Worm (Caenorhabditis elegans) whole organism, L4/young adult: ENCODE measurements around the gene puf-6.
"Not testable (repeated sequence)": the region's sequence is repeated elsewhere in the genome, so short reads cannot be mapped to it uniquely, and the experiment has no call there.

Experiments used
- W03F9.2 ChIP-seq: fragments of 150-350 bp; optimal IDR thresholded peaks from 2 replicates; lab custom pipeline; 2014; ENCODE audit warnings: missing biosample characterization, missing genetic modification characterization
- dao-5 ChIP-seq: sonication (generic microtip); optimal IDR thresholded peaks from 2 replicates; lab custom pipeline; 2016; ENCODE audit warnings: missing genotype, missing genetic modification characterization, moderate library complexity, missing compliant biosample characterization
- him-1 ChIP-seq: sonication (generic microtip); optimal IDR thresholded peaks from 2 replicates; lab custom pipeline; 2016; ENCODE audit warnings: missing genotype, missing genetic modification reagents, missing genetic modification characterization, missing compliant biosample characterization

puf-6 gene

DNA sequence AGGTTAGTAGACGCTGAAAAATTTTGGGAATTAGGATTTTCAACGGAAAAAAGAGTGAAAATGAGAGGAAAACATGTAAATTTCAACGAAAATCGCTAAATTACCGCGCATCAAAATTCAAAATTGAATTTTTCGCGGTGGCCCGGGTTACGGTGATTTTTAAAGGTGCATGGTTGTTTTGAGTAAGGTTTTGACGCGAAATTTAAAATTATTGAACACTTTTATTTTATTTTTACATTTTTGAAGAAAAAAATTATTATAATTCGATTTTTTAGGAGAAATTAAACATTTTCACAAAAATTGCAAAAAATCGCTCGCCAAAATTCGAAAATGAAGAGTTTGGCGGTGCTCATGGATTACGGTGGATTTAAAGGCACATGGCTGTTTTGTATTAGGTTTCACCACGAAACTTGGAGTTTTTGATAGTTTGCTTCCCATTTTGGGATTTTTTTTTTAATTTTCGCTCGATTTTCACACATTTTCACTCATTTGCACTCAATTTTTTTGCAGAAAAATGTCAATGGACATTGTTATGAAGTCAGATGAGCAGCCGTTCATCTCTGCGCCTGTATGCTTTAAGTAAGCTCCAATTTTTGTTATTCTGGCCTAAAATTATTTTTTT is at the start of gene puf-6:
Gene puf-6, minus strand, starts transcription at position 13 of the 622 bp plus-strand sequence.
- not testable (repeated sequence) for TF ChIP-seq W03F9.2, dao-5, him-1 (tag; lab: Kevin White, UChicago)

DNA sequence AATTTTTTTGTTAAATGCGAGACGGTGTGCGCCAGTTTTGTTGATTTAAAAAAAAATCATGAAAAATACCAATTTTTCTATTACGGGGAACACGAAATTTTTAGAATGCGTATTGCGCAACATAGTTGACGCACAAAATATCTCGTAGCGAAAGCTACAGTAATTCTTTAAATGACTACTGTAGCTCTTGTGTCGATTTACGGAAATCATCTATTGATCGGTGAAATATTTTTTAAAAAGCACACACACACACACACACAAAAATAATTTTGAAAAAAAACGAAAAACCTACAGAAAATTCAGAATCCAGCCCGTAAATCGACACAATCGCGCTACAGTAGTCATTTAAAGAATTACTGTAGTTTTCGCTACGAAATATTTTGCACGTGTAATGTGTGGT is 48.6 kb upstream of the puf-6 start:
- TF ChIP-seq dao-5 (tag; lab: Kevin White, UChicago): no peak
- no peak for TF ChIP-seq W03F9.2 (tag; lab: Kevin White, UChicago)
- TF ChIP-seq him-1 (tag; lab: Kevin White, UChicago): no peak

DNA sequence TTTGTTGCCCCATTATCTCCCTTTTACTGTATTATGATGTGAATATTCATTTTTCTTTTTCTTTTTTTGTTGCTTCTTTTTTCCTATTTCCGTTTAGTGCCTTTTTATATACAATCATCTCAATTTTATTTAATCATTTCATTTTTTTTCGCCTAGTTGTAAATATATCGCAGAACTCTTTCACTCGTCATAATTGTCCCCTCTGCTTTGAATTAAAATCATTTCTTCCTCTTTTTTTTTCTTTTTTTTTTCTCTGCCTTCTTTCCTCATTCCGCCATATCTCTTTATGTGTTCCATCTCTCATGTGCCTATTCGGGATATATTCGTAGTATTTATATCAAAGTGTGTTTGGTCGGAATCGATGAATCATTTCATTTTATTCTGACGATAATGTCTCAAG is 47.9 kb upstream of the puf-6 start, which contains the start of gene Y81G3A.4:
Gene Y81G3A.4, plus strand, starts transcription at position 301 of the 400 bp plus-strand sequence.
- TF ChIP-seq W03F9.2 (tag; lab: Kevin White, UChicago): no peak
- TF ChIP-seq him-1 (tag; lab: Kevin White, UChicago): no peak
- no peak for TF ChIP-seq dao-5 (tag; lab: Kevin White, UChicago)

DNA sequence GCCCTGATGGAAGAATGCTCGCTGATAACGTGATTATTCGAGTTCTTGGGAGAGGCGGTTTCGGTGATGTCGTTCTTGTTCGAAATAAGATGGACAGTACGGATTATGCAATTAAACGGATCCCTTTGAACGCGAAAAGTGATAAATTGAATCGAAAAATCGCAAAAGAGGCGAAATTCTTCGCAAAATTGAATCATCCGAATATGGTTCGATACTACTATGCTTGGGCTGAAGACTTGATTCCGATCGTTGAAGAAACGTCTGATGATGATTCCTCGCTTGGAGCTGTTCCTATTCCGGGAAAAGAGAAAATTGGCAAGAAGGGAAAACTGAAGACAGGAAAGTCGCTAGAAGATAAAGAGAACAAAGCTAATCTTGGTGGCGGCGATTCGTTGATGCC is 42.7 kb upstream of the puf-6 start:
- TF ChIP-seq him-1 (tag; lab: Kevin White, UChicago) (no peak), W03F9.2 (tag; lab: Kevin White, UChicago) (no peak), dao-5 (tag; lab: Kevin White, UChicago) (no peak)

DNA sequence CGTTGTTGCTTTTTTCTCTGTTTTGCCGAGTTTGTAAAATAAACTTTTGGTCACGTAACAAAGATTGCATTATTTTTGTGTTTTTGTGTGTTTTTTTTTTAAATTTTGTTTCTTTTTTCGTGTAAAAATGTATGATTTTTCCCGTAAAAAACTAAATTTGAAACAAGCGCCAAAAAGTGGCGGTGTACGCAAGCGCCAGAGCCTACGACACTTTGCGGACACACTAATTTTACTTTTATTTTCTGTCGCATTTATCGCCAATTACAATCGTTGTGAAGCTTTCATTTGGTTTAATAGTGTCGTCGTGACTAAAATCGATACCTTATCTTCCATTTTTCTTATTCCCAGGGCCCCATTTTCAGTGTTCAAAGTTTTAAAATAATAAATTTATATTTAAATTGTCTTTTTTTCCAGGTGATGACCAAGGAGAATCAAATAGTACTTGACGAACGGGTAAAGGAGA is 40.5 kb upstream of the puf-6 start, which contains the start of the genes Y81G3A.1 and gcn-2:
Gene Y81G3A.1, minus strand, starts transcription at position 175 of the 463 bp plus-strand sequence.
Gene gcn-2, plus strand, starts transcription at position 413 of the 463 bp plus-strand sequence.
- TF ChIP-seq W03F9.2 (tag; lab: Kevin White, UChicago) (no peak), dao-5 (tag; lab: Kevin White, UChicago) (no peak), him-1 (tag; lab: Kevin White, UChicago) (no peak)

DNA sequence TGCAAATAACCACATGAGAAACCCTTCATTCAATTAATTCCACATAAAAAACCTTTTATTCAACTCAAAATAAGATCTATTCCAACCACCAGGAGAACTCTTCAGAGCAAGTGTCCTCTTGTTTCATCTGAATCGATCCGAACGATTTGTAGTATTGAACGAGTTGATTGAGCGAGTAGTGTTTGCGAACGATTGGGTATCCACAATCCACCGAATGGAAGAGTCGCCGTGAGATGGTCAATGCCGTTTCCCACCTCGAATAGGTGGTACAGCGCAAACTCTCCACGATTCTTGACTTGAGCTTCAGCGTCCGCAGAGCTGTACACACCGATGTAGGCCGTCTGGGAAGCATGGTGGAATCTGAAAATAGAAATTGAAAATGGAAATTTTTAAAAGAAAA is 39.2 kb upstream of the puf-6 start, which contains the start of gene Y81G3A.6:
Gene Y81G3A.6, minus strand, starts transcription at position 101 of the 400 bp plus-strand sequence.
- not testable (repeated sequence) for TF ChIP-seq dao-5, him-1, W03F9.2 (tag; lab: Kevin White, UChicago)

DNA sequence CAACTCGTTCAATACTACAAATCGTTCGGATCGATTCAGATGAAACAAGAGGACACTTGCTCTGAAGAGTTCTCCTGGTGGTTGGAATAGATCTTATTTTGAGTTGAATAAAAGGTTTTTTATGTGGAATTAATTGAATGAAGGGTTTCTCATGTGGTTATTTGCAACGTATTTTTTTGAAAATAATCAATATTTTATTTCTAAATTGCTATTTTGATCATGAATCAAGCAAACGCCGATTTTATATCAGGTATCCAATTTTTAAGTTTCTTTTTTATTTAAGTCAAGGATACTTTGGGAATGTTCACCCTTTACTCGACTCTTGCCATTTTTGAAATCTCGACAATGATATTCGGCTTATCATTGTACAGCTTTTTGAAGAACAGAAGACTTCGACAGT is 37.4 kb upstream of the puf-6 start, which contains the start of gene Y81G3A.2:
Gene Y81G3A.2, plus strand, starts transcription at position 301 of the 400 bp plus-strand sequence.
- not testable (repeated sequence) for TF ChIP-seq dao-5, W03F9.2, him-1 (tag; lab: Kevin White, UChicago)

DNA sequence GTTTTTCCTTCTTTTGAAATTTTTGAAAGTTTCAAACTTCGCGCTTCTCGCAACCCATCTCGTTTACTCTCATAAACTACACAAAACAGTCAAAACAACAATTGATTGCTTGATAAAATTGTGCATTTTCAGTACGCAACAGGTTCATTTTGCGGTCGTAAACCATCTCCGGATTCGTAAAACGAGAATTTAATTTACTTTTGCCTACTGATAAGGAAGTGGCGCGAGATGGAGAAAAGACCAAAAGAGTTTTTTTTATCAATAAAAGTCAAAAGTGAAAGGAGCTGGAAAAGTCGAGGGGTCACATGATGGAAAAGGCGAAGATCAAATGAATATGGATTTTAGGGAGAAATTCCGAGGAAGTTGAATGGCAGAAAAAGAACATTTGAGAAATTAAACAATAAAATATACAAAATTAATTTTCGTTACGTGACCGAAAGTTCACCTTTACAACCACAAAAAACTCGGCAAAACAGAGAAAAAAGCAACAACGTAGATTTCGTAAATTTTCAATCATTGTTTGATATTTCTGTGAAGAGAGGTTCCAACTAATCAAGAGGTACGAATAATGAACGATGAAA is 35.7 kb upstream of the puf-6 start, which contains the start of gene F42G4.6:
Gene F42G4.6, plus strand, starts transcription at position 531 of the 581 bp plus-strand sequence.
- TF ChIP-seq him-1 (tag; lab: Kevin White, UChicago) (no peak), W03F9.2 (tag; lab: Kevin White, UChicago) (no peak), dao-5 (tag; lab: Kevin White, UChicago) (no peak)

DNA sequence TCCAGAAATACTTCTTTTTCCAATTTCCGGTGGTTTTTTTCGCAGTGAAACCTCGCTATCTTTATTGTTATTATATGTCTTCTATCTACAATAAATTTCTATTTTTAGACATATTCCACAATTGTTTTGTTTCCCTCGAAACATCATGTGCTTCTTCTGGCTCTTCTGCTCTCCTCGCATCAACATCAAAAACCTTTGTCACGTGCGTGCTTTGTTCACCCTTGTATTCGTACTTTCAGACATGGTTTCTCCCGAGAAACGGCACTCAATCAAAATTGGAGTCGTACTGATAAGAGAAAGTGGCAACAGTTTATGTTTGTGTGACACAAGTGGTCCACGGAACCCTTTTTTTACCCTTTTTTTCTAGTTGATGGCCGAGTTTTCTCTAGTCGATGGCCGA is 34.5 kb upstream of the puf-6 start:
- TF ChIP-seq W03F9.2 (tag; lab: Kevin White, UChicago) (no peak), dao-5 (tag; lab: Kevin White, UChicago) (no peak), him-1 (tag; lab: Kevin White, UChicago) (no peak)

DNA sequence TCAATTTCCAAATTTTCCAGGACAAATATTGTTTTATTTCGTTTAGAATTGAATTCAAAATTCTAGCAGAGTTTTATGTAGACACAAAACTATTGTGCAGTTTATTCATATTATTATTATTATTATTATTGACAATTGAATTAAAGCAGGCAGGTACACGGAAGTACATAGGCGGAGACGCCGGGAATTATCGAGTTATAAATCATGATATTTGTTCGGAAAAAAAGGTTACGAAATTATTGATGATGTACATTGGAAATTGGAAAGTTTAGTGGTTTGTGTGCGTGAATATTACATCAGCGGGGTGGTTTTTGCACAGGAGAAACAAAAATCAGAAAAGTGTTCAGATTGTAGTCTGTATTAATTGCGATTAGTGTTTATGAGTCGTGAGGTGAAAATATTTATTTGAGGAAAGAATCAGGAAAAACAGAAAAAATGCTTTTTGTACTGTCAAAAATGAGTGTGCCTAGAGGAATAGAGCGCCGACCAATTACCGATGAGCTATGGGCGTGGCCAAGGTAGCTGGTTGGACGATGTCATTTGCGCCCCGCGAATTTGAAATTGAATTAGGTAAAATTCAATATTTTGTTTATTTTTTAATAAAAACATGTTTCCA is 33.2 kb upstream of the puf-6 start:
- TF ChIP-seq dao-5 (tag; lab: Kevin White, UChicago) (no peak), him-1 (tag; lab: Kevin White, UChicago) (no peak), W03F9.2 (tag; lab: Kevin White, UChicago) (no peak)

DNA sequence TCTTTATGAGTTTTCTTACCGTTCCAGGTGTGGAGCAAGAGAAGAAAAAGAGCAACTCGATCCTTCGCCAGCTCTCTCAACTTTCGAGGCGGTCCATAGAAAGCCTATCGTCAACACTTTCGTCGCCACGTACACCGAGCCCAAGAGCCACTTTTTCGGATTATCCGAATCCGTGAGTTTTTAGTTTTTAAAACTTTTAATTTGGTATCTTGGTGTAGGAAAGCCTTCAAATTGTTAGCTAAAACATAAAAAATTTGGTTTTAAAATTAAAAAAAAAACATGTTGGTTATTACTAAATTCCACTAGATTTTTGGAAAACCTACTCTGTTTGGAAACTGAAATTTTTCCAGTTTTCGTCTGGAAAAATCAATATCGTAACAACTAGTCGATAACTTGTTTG is 30.5 kb upstream of the puf-6 start:
- TF ChIP-seq W03F9.2 (tag; lab: Kevin White, UChicago): no peak
- no peak for TF ChIP-seq dao-5 (tag; lab: Kevin White, UChicago)
- no peak for TF ChIP-seq him-1 (tag; lab: Kevin White, UChicago)

DNA sequence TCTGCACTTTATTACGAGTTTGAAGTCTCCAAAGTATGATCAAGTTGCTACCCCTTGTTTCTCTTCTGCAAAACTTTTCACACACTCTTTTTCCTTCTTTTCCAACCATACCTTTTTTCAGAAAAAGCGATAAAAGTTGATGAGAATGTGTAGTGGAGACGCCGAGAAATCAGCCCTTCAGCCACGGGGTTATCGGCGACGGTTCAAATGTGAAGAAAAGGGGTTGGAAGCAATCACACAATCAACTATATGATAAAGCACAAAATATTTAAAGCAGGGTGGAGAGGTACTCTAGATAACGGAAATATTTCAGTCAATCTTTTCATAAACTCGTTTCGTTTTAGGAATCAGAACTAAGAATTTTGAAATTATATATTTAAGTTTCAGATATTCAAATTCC is 29.9 kb upstream of the puf-6 start, which contains the start of gene F42G4.5:
Gene F42G4.5, plus strand, starts transcription at position 379 of the 400 bp plus-strand sequence.
- TF ChIP-seq W03F9.2 (tag; lab: Kevin White, UChicago) (no peak), dao-5 (tag; lab: Kevin White, UChicago) (no peak), him-1 (tag; lab: Kevin White, UChicago) (no peak)
